Fruit fly (Drosophila melanogaster): ENCODE results near the gene lmgA.
A peak's percentile ranks its signal among the peaks of the same experiment; 100 is the strongest.

The lmgA gene

dm6 chr2L:8574947-8575346 lies 46.5 kb upstream of the lmgA start (continued):
- TF ChIP-seq grau (tag; optimal IDR thresholded peaks at IDR 0.05) (peak; percentile 81), az2 (GFP tag; optimal IDR thresholded peaks at IDR 0.05) (peak; percentile 90), lov (optimal IDR thresholded peaks at IDR 0.05) (no peak), lov (GFP tag; IDR thresholded peaks at IDR 0.05) (peak; percentile 92), CG13894 (tag; optimal IDR thresholded peaks at IDR 0.05) (no peak), CG30431 (GFP tag; optimal IDR thresholded peaks at IDR 0.05) (peak; percentile 78), ken (GFP tag; IDR thresholded peaks at IDR 0.05) (peak; percentile 90), CG17802 (tag; optimal IDR thresholded peaks at IDR 0.05) (peak; percentile 69), CG14441 (GFP tag; IDR thresholded peaks at IDR 0.05) (peak; percentile 84), CG15269 (tag; optimal IDR thresholded peaks at IDR 0.05) (peak; percentile 81), CrebB (tag; optimal IDR thresholded peaks at IDR 0.05) (peak; percentile 68), lbe (GFP tag; optimal IDR thresholded peaks at IDR 0.05) (peak; percentile 70), CG7786 (GFP tag; optimal IDR thresholded peaks at IDR 0.05) (no peak), Mrtf (GFP tag; IDR thresholded peaks at IDR 0.05) (peak; percentile 74; the same call in 2 of the 3 replicates), H2.0 (GFP tag; IDR thresholded peaks at IDR 0.05) (peak; percentile 88), CG4617 (GFP tag; optimal IDR thresholded peaks at IDR 0.05; ENCODE audit: borderline replicate concordance) (peak; percentile 34), lab (GFP tag; optimal IDR thresholded peaks at IDR 0.05) (peak; percentile 80), CG7839 (tag; optimal IDR thresholded peaks at IDR 0.05) (peak; percentile 90), CG8281 (tag; optimal IDR thresholded peaks at IDR 0.05) (peak; percentile 66), CHES-1-like (GFP tag; optimal IDR thresholded peaks at IDR 0.05) (no peak), ssp (GFP tag; IDR thresholded peaks at IDR 0.05) (peak; percentile 75), CG31441 (GFP tag; IDR thresholded peaks at IDR 0.05) (peak; percentile 96), Sry-δ (GFP tag; optimal IDR thresholded peaks at IDR 0.05) (peak; percentile 13), Tbp (GFP tag; optimal IDR thresholded peaks at IDR 0.05) (no peak), dmrt11E (tag; optimal IDR thresholded peaks at IDR 0.05) (peak; percentile 93), CG11085 (GFP tag; IDR thresholded peaks at IDR 0.05) (peak; percentile 55), hbn (GFP tag; IDR thresholded peaks at IDR 0.05; ENCODE audit: partially characterized antibody) (no peak), Aef1 (GFP tag; IDR thresholded peaks at IDR 0.05) (peak; percentile 78; the same call in 2 of the 3 replicates), sna (GFP tag; IDR thresholded peaks at IDR 0.05; ENCODE audit: partially characterized antibody) (peak; percentile 48; the same call in 1 of the 2 replicates), CG18619 (GFP tag; optimal IDR thresholded peaks at IDR 0.05) (peak; percentile 66), btn (GFP tag; optimal IDR thresholded peaks at IDR 0.05) (no peak), BtbVII (GFP tag; optimal IDR thresholded peaks at IDR 0.05) (peak; percentile 32)

DNA sequence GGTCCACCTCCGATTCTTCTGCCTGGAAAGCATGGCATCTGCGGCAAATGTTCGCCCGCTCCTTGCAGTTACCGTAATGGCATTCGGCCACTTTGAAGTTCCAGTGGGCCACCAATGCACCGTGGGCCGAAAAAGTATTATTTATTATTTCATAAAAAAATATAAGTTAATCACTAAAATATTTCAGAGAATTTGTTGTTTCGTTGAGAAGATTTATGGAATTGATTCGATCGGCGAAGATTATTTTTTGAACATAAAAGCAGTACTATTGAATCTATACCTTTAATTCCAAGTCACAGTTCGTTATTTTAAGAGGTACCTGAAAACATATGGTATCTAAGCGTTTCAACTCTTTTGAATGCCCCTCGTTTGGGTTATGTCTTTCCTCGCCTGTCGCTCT lies 45.8 kb upstream of the lmgA start:
- TF ChIP-seq CG10267 (tag; optimal IDR thresholded peaks at IDR 0.05) (no peak), CG7786 (GFP tag; optimal IDR thresholded peaks at IDR 0.05) (no peak), bsh (GFP tag; optimal IDR thresholded peaks at IDR 0.05) (peak in 1 of 2 experiments; percentile 23), emc (GFP tag; optimal IDR thresholded peaks at IDR 0.05) (no peak), CG18476 (GFP tag; optimal IDR thresholded peaks at IDR 0.05) (no peak), CG8924 (tag; optimal IDR thresholded peaks at IDR 0.05) (no peak), CG6683 (GFP tag; optimal IDR thresholded peaks at IDR 0.05) (no peak), gem (tag; optimal IDR thresholded peaks at IDR 0.05) (peak; percentile 33), ro (GFP tag; IDR thresholded peaks at IDR 0.05) (no peak)
